Worm (Caenorhabditis elegans): ENCODE results near the gene lrr-1.

The lrr-1 gene

ce11 chrII:4986664-4987063 lies 49.6 kb downstream of the lrr-1 start:
- no peak for TF ChIP-seq dmd-9 (GFP tag; IDR thresholded peaks at IDR 0.05)
- TF ChIP-seq nhr-77 (tag; optimal IDR thresholded peaks at IDR 0.05), result no peak
- TF ChIP-seq ceh-20 (GFP tag; IDR thresholded peaks at IDR 0.05), result no peak
- no peak for TF ChIP-seq lin-29 (GFP tag; IDR thresholded peaks at IDR 0.05)
- no peak for TF ChIP-seq T20F7.1 (GFP tag; optimal IDR thresholded peaks at IDR 0.05)
- TF ChIP-seq ztf-11 (tag; optimal IDR thresholded peaks at IDR 0.05), result no peak
- TF ChIP-seq zip-11 (GFP tag; IDR thresholded peaks at IDR 0.05), result no peak
- no peak for TF ChIP-seq mdt-29 (GFP tag; IDR thresholded peaks at IDR 0.05)
- no peak for TF ChIP-seq ctbp-1 (GFP tag; IDR thresholded peaks at IDR 0.05)
- no peak for TF ChIP-seq ceh-44 (GFP tag; IDR thresholded peaks at IDR 0.05)
- no peak for TF ChIP-seq zfp-2 (tag; optimal IDR thresholded peaks at IDR 0.05)
- no peak for TF ChIP-seq arid-1 (GFP tag; conservative IDR thresholded peaks at IDR 0.05)
- TF ChIP-seq php-3 (GFP tag; IDR thresholded peaks at IDR 0.05), result no peak
- no peak for TF ChIP-seq mdl-1 (tag; optimal IDR thresholded peaks at IDR 0.05)
- no peak for TF ChIP-seq zfp-3 (GFP tag; conservative IDR thresholded peaks at IDR 0.05)
- no peak for TF ChIP-seq dmd-8 (GFP tag; IDR thresholded peaks at IDR 0.05)
- TF ChIP-seq lin-1 (GFP tag; IDR thresholded peaks at IDR 0.05), result no peak
- TF ChIP-seq lin-13 (GFP tag; optimal IDR thresholded peaks at IDR 0.05), result no peak
- TF ChIP-seq Y75B8A.6 (GFP tag; IDR thresholded peaks at IDR 0.05), result no peak
- no peak for TF ChIP-seq snpc-4 (tag; optimal IDR thresholded peaks at IDR 0.05)

ce11 chrII:4985961-4986503 lies 50.2 kb downstream of the lrr-1 start:
- TF ChIP-seq hlh-30 (tag; optimal IDR thresholded peaks at IDR 0.05; ENCODE audit: insufficient read depth) (peak; percentile 63), dmd-6 (GFP tag; IDR thresholded peaks at IDR 0.05) (peak; percentile 29; the same call in 1 of the 2 replicates), unc-62 (GFP tag; optimal IDR thresholded peaks at IDR 0.05 in 1 of 2) (peak in 1 of 2 experiments; percentile 95), unc-62 (tag; optimal IDR thresholded peaks at IDR 0.05) (no peak), daf-16 (GFP tag; optimal IDR thresholded peaks at IDR 0.05) (no peak), daf-16 (tag; optimal IDR thresholded peaks at IDR 0.05) (no peak)

ce11 chrII:4984151-4984550 lies 52.1 kb downstream of the lrr-1 start:
- TF ChIP-seq daf-16 (GFP tag; optimal IDR thresholded peaks at IDR 0.05), result no peak
- peak; percentile 45 for TF ChIP-seq daf-16 (tag; optimal IDR thresholded peaks at IDR 0.05)
- peak; percentile 15 for TF ChIP-seq pqm-1 (tag; optimal IDR thresholded peaks at IDR 0.05)
- no peak for TF ChIP-seq lsy-2 (tag; optimal IDR thresholded peaks at IDR 0.05)
